Fruit fly (Drosophila melanogaster): Measurements from ENCODE around the gene comt.

Gene comt

dm6 chrX:13253062-13253724 lies 5.6 kb upstream of the comt start (continued):
- peak; percentile 14 for TF ChIP-seq CG15601 (tag; optimal IDR thresholded peaks at IDR 0.05)
- no peak for TF ChIP-seq cas (GFP tag; IDR thresholded peaks at IDR 0.05)
- no peak for TF ChIP-seq CG9876 (GFP tag; optimal IDR thresholded peaks at IDR 0.05)
- no peak for TF ChIP-seq Bgb (GFP tag; IDR thresholded peaks at IDR 0.05; ENCODE audit: partially characterized antibody)
- TF ChIP-seq Awh (GFP tag; IDR thresholded peaks at IDR 0.05) = peak; percentile 46
- peak; percentile 87 for TF ChIP-seq grau (tag; optimal IDR thresholded peaks at IDR 0.05)
- no peak for TF ChIP-seq slou (GFP tag; optimal IDR thresholded peaks at IDR 0.05)
- TF ChIP-seq CG8478 (optimal IDR thresholded peaks at IDR 0.05) = no peak
- no peak for TF ChIP-seq wek (GFP tag; optimal IDR thresholded peaks at IDR 0.05)
- TF ChIP-seq sisA (GFP tag; IDR thresholded peaks at IDR 0.05) = peak; percentile 65
- TF ChIP-seq CG15696 (tag; optimal IDR thresholded peaks at IDR 0.05) = no peak
- peak; percentile 36; the same call in 1 of the 2 replicates for TF ChIP-seq CG3847 (GFP tag; IDR thresholded peaks at IDR 0.05)
- TF ChIP-seq vfl (GFP tag; optimal IDR thresholded peaks at IDR 0.05) = no peak
- TF ChIP-seq pita (GFP tag; optimal IDR thresholded peaks at IDR 0.05) = no peak
- peak; percentile 40 for TF ChIP-seq CG12391 (tag; optimal IDR thresholded peaks at IDR 0.05)
- peak; percentile 28 for TF ChIP-seq ewg (GFP tag; optimal IDR thresholded peaks at IDR 0.05)
- TF ChIP-seq CG12155 (GFP tag; optimal IDR thresholded peaks at IDR 0.05) = peak; percentile 27
- no peak for TF ChIP-seq hb (GFP tag; IDR thresholded peaks at IDR 0.05; ENCODE audit: partially characterized antibody)
- TF ChIP-seq CG6813 (GFP tag; optimal IDR thresholded peaks at IDR 0.05) = no peak
- no peak for TF ChIP-seq maf-S (GFP tag; optimal IDR thresholded peaks at IDR 0.05)
- TF ChIP-seq Hey (tag; optimal IDR thresholded peaks at IDR 0.05) = no peak
- no peak for TF ChIP-seq Sry-β (GFP tag; optimal IDR thresholded peaks at IDR 0.05)
- TF ChIP-seq CG10959 (GFP tag; IDR thresholded peaks at IDR 0.05) = no peak
- TF ChIP-seq CG11504 (tag; optimal IDR thresholded peaks at IDR 0.05) = peak; percentile 63
- TF ChIP-seq nom (GFP tag; optimal IDR thresholded peaks at IDR 0.05) = no peak
- TF ChIP-seq H15 (GFP tag; IDR thresholded peaks at IDR 0.05) = peak; percentile 60; the same call in 2 of the 3 replicates
- no peak for TF ChIP-seq CG7987 (GFP tag; optimal IDR thresholded peaks at IDR 0.05)
- TF ChIP-seq jing (GFP tag; optimal IDR thresholded peaks at IDR 0.05) = no peak
- no peak for TF ChIP-seq Poxn (GFP tag; IDR thresholded peaks at IDR 0.05)
- no peak for TF ChIP-seq Sry-δ (GFP tag; optimal IDR thresholded peaks at IDR 0.05)
- peak; percentile 23 for TF ChIP-seq gro (GFP tag; optimal IDR thresholded peaks at IDR 0.05)
- no peak for TF ChIP-seq crc (GFP tag; optimal IDR thresholded peaks at IDR 0.05)
- TF ChIP-seq CG9215 (GFP tag; IDR thresholded peaks at IDR 0.05) = peak; percentile 35; the same call in 1 of the 2 replicates
- no peak for TF ChIP-seq D19B (GFP tag; optimal IDR thresholded peaks at IDR 0.05)
- no peak for TF ChIP-seq CG13287 (GFP tag; IDR thresholded peaks at IDR 0.05; ENCODE audit: partially characterized antibody)
- peak; percentile 33 for TF ChIP-seq Dip3 (GFP tag; optimal IDR thresholded peaks at IDR 0.05)
- no peak for TF ChIP-seq CG16779 (GFP tag; IDR thresholded peaks at IDR 0.05)
- TF ChIP-seq nmo (GFP tag; optimal IDR thresholded peaks at IDR 0.05) = peak; percentile 37
- TF ChIP-seq sna (GFP tag; IDR thresholded peaks at IDR 0.05; ENCODE audit: partially characterized antibody) = no peak
- no peak for TF ChIP-seq CG3838 (GFP tag; optimal IDR thresholded peaks at IDR 0.05)
- TF ChIP-seq Nf-YC (tag; optimal IDR thresholded peaks at IDR 0.05) = no peak
- TF ChIP-seq fd3F (GFP tag; optimal IDR thresholded peaks at IDR 0.05) = peak; percentile 27
- no peak for TF ChIP-seq org-1 (GFP tag; optimal IDR thresholded peaks at IDR 0.05)
- peak; percentile 67 for TF ChIP-seq ken (GFP tag; IDR thresholded peaks at IDR 0.05)
- peak; percentile 24 for TF ChIP-seq CG1792 (GFP tag; optimal IDR thresholded peaks at IDR 0.05)
- no peak for TF ChIP-seq CG4404 (GFP tag; IDR thresholded peaks at IDR 0.05)
- TF ChIP-seq sob (GFP tag; IDR thresholded peaks at IDR 0.05) = 0 out of 2 replicates have a peak, but pooled peaks have one; percentile 17
- no peak for TF ChIP-seq Atf3 (GFP tag; optimal IDR thresholded peaks at IDR 0.05)
- TF ChIP-seq CG2712 (tag; optimal IDR thresholded peaks at IDR 0.05) = peak; percentile 44
- no peak for TF ChIP-seq gce (GFP tag; IDR thresholded peaks at IDR 0.05)
